Worm (Caenorhabditis elegans): Measurements from ENCODE around the gene B0361.14.

ce11 chrIII:7277228-7277627, 22.1 kb downstream of the B0361.14 start, which contains the start of the genes spot-1 and B0361.11:
- no peak for TF ChIP-seq ceh-63 (GFP tag; optimal IDR thresholded peaks at IDR 0.05)
- TF ChIP-seq ama-1 (optimal IDR thresholded peaks at IDR 0.05) = no peak
- no peak for TF ChIP-seq nhr-11 (tag; optimal IDR thresholded peaks at IDR 0.05)
- no peak for TF ChIP-seq nhr-237 (tag; optimal IDR thresholded peaks at IDR 0.05)
- TF ChIP-seq F16B12.6 (tag; optimal IDR thresholded peaks at IDR 0.05) = peak; percentile 34
- TF ChIP-seq grh-1 (GFP tag; IDR thresholded peaks at IDR 0.05) = peak; percentile 43
- no peak for TF ChIP-seq ztf-11 (tag; optimal IDR thresholded peaks at IDR 0.05)
- TF ChIP-seq vab-15 (tag; optimal IDR thresholded peaks at IDR 0.05) = no peak
- peak; percentile 55 for TF ChIP-seq blmp-1 (tag; optimal IDR thresholded peaks at IDR 0.05)
- TF ChIP-seq lin-39 (tag; optimal IDR thresholded peaks at IDR 0.05) = peak; percentile 27
- TF ChIP-seq irx-1 (tag; optimal IDR thresholded peaks at IDR 0.05) = peak; percentile 39
- no peak for TF ChIP-seq nhr-28 (tag; optimal IDR thresholded peaks at IDR 0.05)
- peak; percentile 77 for TF ChIP-seq nhr-47 (tag; optimal IDR thresholded peaks at IDR 0.05)
- peak; percentile 78 to 89 for TF ChIP-seq lsy-2 (tag; optimal IDR thresholded peaks at IDR 0.05)

Measured in whole organism, L1 larva.